Fruit fly (Drosophila melanogaster) whole organism, embryonic: ENCODE results near the gene CG43630.

ENCODE experiments used
- CG7928 ChIP-seq: fragments of 200-800 bp; sonication (Bioruptor generic); optimal IDR thresholded peaks from 2 replicates; lab custom pipeline; 2017; ENCODE audit warnings: missing biosample characterization, mild to moderate bottlenecking, missing genetic modification characterization
- Lim3 ChIP-seq: fragments of 200-800 bp; sonication (Bioruptor generic); IDR thresholded peaks from 2 replicates; pipeline ENCODE4 v1.3.6; 2022; ENCODE audit warnings: missing biosample characterization, missing genetic modification characterization
- NFAT ChIP-seq: fragments of 200-800 bp; sonication (Bioruptor generic); IDR thresholded peaks from 2 replicates; pipeline ENCODE4 v1.3.6; 2022; ENCODE audit warnings: missing biosample characterization, missing genetic modification characterization
- Sox102F ChIP-seq: fragments of 200-800 bp; sonication (Bioruptor generic); optimal IDR thresholded peaks from 2 replicates; lab custom pipeline; 2018; ENCODE audit warnings: missing biosample characterization, mild to moderate bottlenecking, missing genetic modification characterization, moderate library complexity
- Sry-β ChIP-seq: fragments of 200-800 bp; sonication (Bioruptor generic); optimal IDR thresholded peaks from 2 replicates; lab custom pipeline; 2018; ENCODE audit warnings: missing biosample characterization, mild to moderate bottlenecking, missing genetic modification characterization, moderate library complexity

- no peak for TF ChIP-seq Lim3 (GFP tag; lab: Robert Waterston, UW)
- TF ChIP-seq CG7928: no peak
- TF ChIP-seq NFAT (GFP tag; lab: Robert Waterston, UW): no peak
- TF ChIP-seq Sox102F (GFP tag; lab: Kevin White, UChicago): no peak
- no peak for TF ChIP-seq Sry-β
These were observed 5.2 kb upstream of the CG43630 start, which contains the start of gene Cyp313a4 for dm6 chr3R:12681275-12681674.
